Fruit fly (Drosophila melanogaster): Measurements from ENCODE around the gene Vps45.

Gene Vps45

DNA sequence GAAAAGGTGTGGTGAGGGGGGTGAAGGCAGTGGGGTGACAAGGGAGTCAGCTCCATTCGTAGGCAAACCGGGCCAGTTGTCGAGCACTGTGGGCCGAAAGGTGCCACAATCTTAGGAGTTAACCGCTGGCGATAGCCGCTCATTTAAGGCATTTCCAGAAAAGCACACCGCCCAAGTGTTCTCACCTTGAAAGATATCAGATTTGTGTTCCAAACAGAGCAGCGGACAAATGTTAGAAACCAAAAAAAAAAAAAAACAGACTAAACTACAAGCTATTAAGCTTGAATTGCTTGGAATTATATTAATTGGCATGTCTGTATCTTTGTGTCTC is 30.5 kb downstream of the Vps45 start (continued):
- peak; percentile 6; the same call in 1 of the 3 replicates for TF ChIP-seq ci (GFP tag; IDR thresholded peaks at IDR 0.05)
- 0 out of 3 replicates have a peak, but pooled peaks have one; percentile 3 for TF ChIP-seq CG2199 (GFP tag; IDR thresholded peaks at IDR 0.05)
- no peak for TF ChIP-seq CG7786 (GFP tag; optimal IDR thresholded peaks at IDR 0.05)
- TF ChIP-seq CG9876 (GFP tag; optimal IDR thresholded peaks at IDR 0.05) = no peak
- TF ChIP-seq nau (GFP tag; optimal IDR thresholded peaks at IDR 0.05) = no peak
- TF ChIP-seq CG11560 (tag; IDR thresholded peaks at IDR 0.05) = no peak

DNA sequence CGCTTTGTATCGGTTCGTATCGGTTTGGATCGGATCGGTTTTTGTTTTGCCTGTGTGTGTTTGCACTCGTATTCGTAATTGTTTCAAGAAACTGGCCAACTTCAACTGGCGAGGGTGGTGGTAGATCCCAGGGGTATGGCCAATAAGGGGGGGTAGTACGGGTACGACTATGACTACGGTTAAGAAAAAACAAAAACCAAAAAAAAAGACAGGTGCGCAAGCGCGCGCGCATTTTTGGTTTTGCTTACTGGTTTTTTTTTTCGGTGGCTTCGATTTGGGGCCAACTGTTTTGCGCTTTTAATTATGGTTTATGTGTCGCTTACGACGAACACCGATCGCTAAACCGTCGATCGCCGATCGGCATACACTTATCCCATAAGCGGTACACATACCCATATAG is 31.1 kb downstream of the Vps45 start:
- TF ChIP-seq chinmo (GFP tag; IDR thresholded peaks at IDR 0.05; ENCODE audit: partially characterized antibody) (0 out of 4 replicates have a peak, but pooled peaks have one; percentile 61), crol (GFP tag; IDR thresholded peaks at IDR 0.05) (peak; percentile 56), Drgx (GFP tag; IDR thresholded peaks at IDR 0.05) (peak; percentile 30; the same call in 1 of the 2 replicates), slbo (GFP tag; IDR thresholded peaks at IDR 0.05) (no peak), Deaf1 (tag; optimal IDR thresholded peaks at IDR 0.05) (peak; percentile 17), gt (GFP tag; IDR thresholded peaks at IDR 0.05) (no peak), sqz (GFP tag; optimal IDR thresholded peaks at IDR 0.05) (peak; percentile 50), Spps (tag; optimal IDR thresholded peaks at IDR 0.05) (no peak), Nf-YA (GFP tag; IDR thresholded peaks at IDR 0.05) (0 out of 2 replicates have a peak, but pooled peaks have one; percentile 24), vvl (GFP tag; IDR thresholded peaks at IDR 0.05) (0 out of 2 replicates have a peak, but pooled peaks have one; percentile 8), CG13894 (tag; optimal IDR thresholded peaks at IDR 0.05) (peak; percentile 58), fd3F (GFP tag; optimal IDR thresholded peaks at IDR 0.05) (no peak), CG14860 (GFP tag; IDR thresholded peaks at IDR 0.05; ENCODE audit: partially characterized antibody) (no peak)

DNA sequence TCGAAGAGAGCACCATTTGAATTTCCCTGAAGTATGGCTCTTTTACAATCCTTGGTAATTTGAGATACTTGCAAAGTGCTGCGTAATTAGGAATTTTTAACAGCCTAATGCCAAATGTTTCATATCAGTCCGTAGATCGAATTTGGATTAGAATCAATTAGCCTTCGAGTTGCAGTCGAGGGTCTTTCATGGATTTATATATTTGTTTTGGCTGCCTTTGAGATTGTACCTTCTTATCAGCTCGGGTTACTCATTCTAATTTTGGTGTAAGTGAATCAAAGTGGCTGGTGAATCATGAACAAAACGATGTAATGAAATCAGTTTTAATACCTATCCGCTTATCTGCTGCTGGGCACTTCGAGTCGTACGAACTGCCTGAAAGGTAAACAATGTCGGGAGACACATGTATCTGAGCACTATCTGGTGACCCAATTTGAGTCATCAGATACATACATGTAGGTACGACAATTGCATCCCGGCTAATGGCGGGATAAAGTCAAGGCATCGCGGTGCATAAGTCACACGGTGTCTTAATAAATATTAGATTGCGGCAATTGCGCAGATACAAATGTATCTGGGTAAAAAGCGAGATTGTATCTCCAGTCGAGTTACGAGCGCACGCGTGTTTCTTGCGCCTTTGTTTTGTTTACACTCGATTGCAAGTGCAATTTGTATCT is 32.1 kb downstream of the Vps45 start:
- TF ChIP-seq exex (tag; optimal IDR thresholded peaks at IDR 0.05) (peak; percentile 65), chinmo (GFP tag; IDR thresholded peaks at IDR 0.05; ENCODE audit: partially characterized antibody) (0 out of 4 replicates have a peak, but pooled peaks have one; percentile 36), Med (GFP tag) (peak; percentile 38), sug (tag; optimal IDR thresholded peaks at IDR 0.05) (peak; percentile 16), gce (GFP tag; IDR thresholded peaks at IDR 0.05) (no peak), CG15479 (GFP tag; optimal IDR thresholded peaks at IDR 0.05) (peak; percentile 89), Fer2 (tag; optimal IDR thresholded peaks at IDR 0.05) (no peak), CG2116 (GFP tag; optimal IDR thresholded peaks at IDR 0.05) (no peak), CkIIα-i1 (GFP tag; IDR thresholded peaks at IDR 0.05) (no peak), tll (GFP tag; optimal IDR thresholded peaks at IDR 0.05) (peak in 1 of 2 experiments; percentile 65), her (GFP tag; optimal IDR thresholded peaks at IDR 0.05) (no peak), eve (GFP tag; optimal IDR thresholded peaks at IDR 0.05) (peak in 1 of 2 experiments; percentile 69), grn (GFP tag; optimal IDR thresholded peaks at IDR 0.05) (peak; percentile 86), Vsx1 (GFP tag; optimal IDR thresholded peaks at IDR 0.05) (peak; percentile 35), CG15011 (GFP tag; optimal IDR thresholded peaks at IDR 0.05) (no peak), cwo (GFP tag; optimal IDR thresholded peaks at IDR 0.05) (peak; percentile 2), oc (tag; optimal IDR thresholded peaks at IDR 0.05) (no peak), sens (GFP tag) (peak; percentile 59)

Data from whole organism, embryonic.